Worm (Caenorhabditis elegans): ENCODE data around the gene R04D3.4.

The R04D3.4 gene

ce11 chrX:13294669-13295068 is 6.1 kb upstream of the R04D3.4 start, which contains the start of gene srd-36:
Gene srd-36 (minus strand): TSS chrX:13294769.
- no peak for TF ChIP-seq nhr-28 (tag; optimal IDR thresholded peaks at IDR 0.05)
- TF ChIP-seq nhr-102 (tag; optimal IDR thresholded peaks at IDR 0.05), result no peak
- TF ChIP-seq T20F7.1 (GFP tag; optimal IDR thresholded peaks at IDR 0.05), result no peak
- TF ChIP-seq fos-1 (tag; optimal IDR thresholded peaks at IDR 0.05), result no peak
- TF ChIP-seq lin-15B (tag; optimal IDR thresholded peaks at IDR 0.05), result no peak
- no peak for TF ChIP-seq dmd-9 (GFP tag; IDR thresholded peaks at IDR 0.05)
- no peak for TF ChIP-seq ces-1 (GFP tag; optimal IDR thresholded peaks at IDR 0.05)
- TF ChIP-seq hif-1 (tag; optimal IDR thresholded peaks at IDR 0.05), result no peak

ce11 chrX:13293023-13293422 is 4.4 kb upstream of the R04D3.4 start:
- TF ChIP-seq lim-7 (GFP tag; IDR thresholded peaks at IDR 0.05) (peak; percentile 47; the same call in 1 of the 2 replicates), lir-3 (tag; optimal IDR thresholded peaks at IDR 0.05) (peak; percentile 5), lin-1 (GFP tag; IDR thresholded peaks at IDR 0.05) (no peak), F26F4.8 (GFP tag; conservative IDR thresholded peaks at IDR 0.05) (0 out of 2 replicates have a peak, but pooled peaks have one; percentile 54), F37D6.2 (tag; optimal IDR thresholded peaks at IDR 0.05) (no peak), daf-16 (GFP tag; optimal IDR thresholded peaks at IDR 0.05) (peak in 1 of 2 experiments; percentile 54), daf-16 (tag; optimal IDR thresholded peaks at IDR 0.05) (no peak), vab-7 (GFP tag; IDR thresholded peaks at IDR 0.05) (0 out of 2 replicates have a peak, but pooled peaks have one; percentile 18), ZK546.5 (tag; optimal IDR thresholded peaks at IDR 0.05) (no peak), egl-27 (tag; optimal IDR thresholded peaks at IDR 0.05) (no peak), spr-3 (GFP tag; optimal IDR thresholded peaks at IDR 0.05) (no peak), F49E8.2 (tag; optimal IDR thresholded peaks at IDR 0.05; ENCODE audit: borderline replicate concordance) (no peak)

- no peak for TF ChIP-seq lin-13 (GFP tag; optimal IDR thresholded peaks at IDR 0.05)
- no peak for TF ChIP-seq zip-2 (tag; optimal IDR thresholded peaks at IDR 0.05)
- TF ChIP-seq snpc-4 (tag; optimal IDR thresholded peaks at IDR 0.05), result no peak
- TF ChIP-seq T20F7.1 (GFP tag; optimal IDR thresholded peaks at IDR 0.05), result no peak
- TF ChIP-seq skn-1 (tag; optimal IDR thresholded peaks at IDR 0.05), result no peak
- no peak for TF ChIP-seq T26A8.4 (GFP tag; IDR thresholded peaks at IDR 0.05)
- TF ChIP-seq pha-4 (GFP tag; IDR thresholded peaks at IDR 0.05), result no peak
- TF ChIP-seq pha-4 (tag; optimal IDR thresholded peaks at IDR 0.05), result no peak
- TF ChIP-seq Y105C5A.15 (GFP tag; IDR thresholded peaks at IDR 0.05), result no peak
- TF ChIP-seq nhr-102 (tag; optimal IDR thresholded peaks at IDR 0.05), result no peak
- TF ChIP-seq ceh-82 (tag; optimal IDR thresholded peaks at IDR 0.05), result no peak
- no peak for TF ChIP-seq egl-27 (tag; optimal IDR thresholded peaks at IDR 0.05)
- TF ChIP-seq saeg-2 (GFP tag; IDR thresholded peaks at IDR 0.05), result no peak
- no peak for TF ChIP-seq pqm-1 (tag; optimal IDR thresholded peaks at IDR 0.05)
- no peak for TF ChIP-seq aha-1 (tag)
These were observed 2.9 kb upstream of the R04D3.4 start, which contains the start of gene srd-38 for ce11 chrX:13291506-13291905. Gene srd-38 (plus strand): TSS chrX:13291806.

DNA sequence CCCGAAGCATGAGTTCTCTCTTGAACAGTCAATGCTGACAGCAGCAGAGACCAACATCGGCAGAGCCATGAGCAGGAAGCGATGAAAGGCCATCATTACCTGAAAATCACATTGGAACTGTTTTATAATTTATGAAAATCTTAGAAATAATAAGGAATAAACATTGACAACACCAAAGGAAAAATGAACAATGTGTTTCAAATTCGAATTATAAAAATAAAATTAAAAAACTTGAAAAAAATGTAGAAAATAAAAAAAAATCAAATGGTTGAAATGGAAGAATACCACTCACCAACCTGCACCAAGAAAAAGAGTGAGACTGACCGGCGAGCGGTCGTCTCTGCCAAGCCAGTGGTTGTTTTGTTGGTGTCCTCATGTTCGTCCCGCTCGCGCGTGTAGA is 1.9 kb upstream of the R04D3.4 start, which contains the start of gene R04D3.3:
Gene R04D3.3 (minus strand): TSS at position 101 of the 400 bp plus-strand sequence.
- TF ChIP-seq nhr-6 (tag; optimal IDR thresholded peaks at IDR 0.05) (no peak), unc-62 (GFP tag; optimal IDR thresholded peaks at IDR 0.05 in 1 of 2) (peak in 1 of 2 experiments; percentile 53), unc-62 (tag; optimal IDR thresholded peaks at IDR 0.05) (no peak)

- no peak for TF ChIP-seq unc-130 (GFP tag; optimal IDR thresholded peaks at IDR 0.05)
- TF ChIP-seq fos-1 (tag; optimal IDR thresholded peaks at IDR 0.05), result no peak
- no peak for TF ChIP-seq nhr-41 (GFP tag; IDR thresholded peaks at IDR 0.05)
- no peak for TF ChIP-seq lin-38 (GFP tag; IDR thresholded peaks at IDR 0.05)
- TF ChIP-seq F49E8.2 (tag; optimal IDR thresholded peaks at IDR 0.05; ENCODE audit: borderline replicate concordance), result no peak
- TF ChIP-seq ces-1 (GFP tag; optimal IDR thresholded peaks at IDR 0.05), result no peak
- no peak for TF ChIP-seq hif-1 (tag; optimal IDR thresholded peaks at IDR 0.05)
- no peak for TF ChIP-seq lin-39 (tag; optimal IDR thresholded peaks at IDR 0.05)
- no peak for TF ChIP-seq Y48G9A.11 (GFP tag; IDR thresholded peaks at IDR 0.05)
- no peak for TF ChIP-seq tag-97 (GFP tag; IDR thresholded peaks at IDR 0.05)
- TF ChIP-seq nhr-28 (tag; optimal IDR thresholded peaks at IDR 0.05), result no peak
- no peak for TF ChIP-seq mes-2 (tag; optimal IDR thresholded peaks at IDR 0.05; ENCODE audit: poor library complexity, severe bottlenecking)
- TF ChIP-seq daf-19 (GFP tag; conservative IDR thresholded peaks at IDR 0.05), result no peak
- no peak for TF ChIP-seq nhr-48 (tag; optimal IDR thresholded peaks at IDR 0.05)
- no peak for TF ChIP-seq ztf-7 (tag; optimal IDR thresholded peaks at IDR 0.05)
- no peak for TF ChIP-seq jun-1 (tag; optimal IDR thresholded peaks at IDR 0.05)
These were observed 2.1 kb downstream of the R04D3.4 start, which contains the start of gene R04D3.2 for ce11 chrX:13286533-13286932. Gene R04D3.2 (minus strand): TSS chrX:13286633.

All from whole organism, L4 larva.